Worm (Caenorhabditis elegans) whole organism, mixed stage, embryonic: Measurements from ENCODE around the gene C42D8.1.

Source experiments
- nhr-28 ChIP-seq: fragments of 150-350 bp; optimal IDR thresholded peaks from 2 replicates; lab custom pipeline; 2014; ENCODE audit warnings: missing biosample characterization, missing genetic modification characterization
- pha-4 ChIP-seq: fragments of 150-350 bp; optimal IDR thresholded peaks from 2 replicates; lab custom pipeline; 2018; ENCODE audit warnings: missing biosample characterization, missing genetic modification reagents, missing genetic modification characterization

DNA sequence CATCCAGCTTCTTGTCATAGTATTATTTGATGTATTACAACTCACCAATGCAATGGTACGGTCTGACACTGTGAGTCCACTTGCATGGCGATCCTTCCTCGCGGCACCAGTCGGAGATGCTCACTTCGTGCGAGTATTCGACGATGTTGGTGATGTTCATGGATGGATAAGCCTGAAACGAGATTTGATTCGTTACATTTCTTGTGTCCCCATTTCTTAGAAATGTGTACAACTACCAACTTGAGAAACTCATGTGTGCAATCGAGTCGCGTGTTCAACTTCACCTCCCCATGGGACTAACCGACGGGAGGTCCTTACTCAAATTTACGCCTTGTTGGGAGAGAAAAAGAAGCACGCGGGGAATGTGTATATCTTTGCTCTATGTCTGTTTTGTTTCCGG lies 6.2 kb downstream of the C42D8.1 start:
- no peak for TF ChIP-seq nhr-28 (tag; lab: Kevin White, UChicago)
- TF ChIP-seq pha-4 (tag; lab: Kevin White, UChicago), result no peak
